Worm (Caenorhabditis elegans) whole organism, L4/young adult: Measurements from ENCODE around the gene M02B7.7.

Source experiments
- W03F9.2 ChIP-seq: fragments of 150-350 bp; optimal IDR thresholded peaks from 2 replicates; lab custom pipeline; 2014; ENCODE audit warnings: missing biosample characterization, missing genetic modification characterization
- dao-5 ChIP-seq: sonication (generic microtip); optimal IDR thresholded peaks from 2 replicates; lab custom pipeline; 2016; ENCODE audit warnings: missing genotype, missing genetic modification characterization, moderate library complexity, missing compliant biosample characterization
- him-1 ChIP-seq: sonication (generic microtip); optimal IDR thresholded peaks from 2 replicates; lab custom pipeline; 2016; ENCODE audit warnings: missing genotype, missing genetic modification reagents, missing genetic modification characterization, missing compliant biosample characterization

DNA sequence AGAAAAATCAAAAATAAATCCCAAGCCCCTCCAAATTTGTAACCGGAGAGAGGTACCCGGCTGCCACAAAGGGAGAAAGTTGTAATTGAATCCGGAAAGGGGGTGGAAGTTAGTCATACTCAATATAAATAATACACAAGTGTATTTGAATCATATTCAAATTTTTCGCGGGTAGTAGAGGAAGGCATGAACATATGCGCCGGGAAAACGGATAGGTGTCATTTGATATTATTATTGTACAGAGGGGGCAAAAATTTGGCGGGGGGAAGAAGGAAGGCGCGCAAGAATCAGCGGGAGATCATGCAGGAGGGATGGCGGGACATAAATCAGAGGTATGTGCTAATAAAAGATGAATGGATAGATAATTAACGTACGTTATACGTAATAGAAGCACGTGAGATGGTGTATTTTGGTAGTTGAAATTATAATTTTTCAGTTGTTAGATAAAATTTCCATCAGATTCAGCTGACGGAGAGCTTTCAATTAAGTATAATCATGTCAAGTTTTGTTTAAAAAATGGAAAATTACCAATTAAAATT, 19.7 kb upstream of the M02B7.7 start, which contains the start of gene F28F9.3:
- TF ChIP-seq W03F9.2 (no peak), dao-5 (tag; lab: Kevin White, UChicago) (no peak), him-1 (no peak)
